Fruit fly (Drosophila melanogaster): ENCODE measurements around the gene CG42359.

Gene CG42359

DNA sequence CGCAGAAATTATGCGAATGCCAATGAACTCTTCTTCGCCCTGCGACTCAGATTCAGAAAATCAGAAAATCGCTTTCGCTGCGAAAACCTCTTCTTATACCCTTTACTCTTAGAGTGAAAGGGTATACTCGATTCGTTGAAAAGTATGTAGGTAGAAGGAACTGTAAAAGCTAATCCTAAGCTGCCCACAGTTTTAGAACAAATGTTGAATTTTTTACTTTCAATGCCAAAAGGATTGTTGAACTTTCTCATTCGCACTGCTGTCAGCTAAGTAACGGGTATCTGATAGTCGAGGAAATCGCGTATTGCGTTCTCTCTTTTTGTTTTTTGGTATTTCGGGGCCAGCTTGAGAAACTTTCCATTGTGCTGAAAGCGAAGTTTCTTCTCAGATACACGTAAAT lies 48.3 kb downstream of the CG42359 start (continued):
- TF ChIP-seq pros (GFP tag; optimal IDR thresholded peaks at IDR 0.05) = no peak
- TF ChIP-seq CG34422 (GFP tag; IDR thresholded peaks at IDR 0.05) = no peak
- peak; percentile 76 for TF ChIP-seq CG1603 (tag; optimal IDR thresholded peaks at IDR 0.05)
- TF ChIP-seq caup (GFP tag; optimal IDR thresholded peaks at IDR 0.05; ENCODE audit: severe bottlenecking) = no peak
- TF ChIP-seq ash1 (GFP tag; optimal IDR thresholded peaks at IDR 0.05) = no peak
- no peak for TF ChIP-seq Nf-YC (tag; optimal IDR thresholded peaks at IDR 0.05)
- peak; percentile 10 for TF ChIP-seq CG10267 (tag; optimal IDR thresholded peaks at IDR 0.05)
- TF ChIP-seq ato (GFP tag; IDR thresholded peaks at IDR 0.05; ENCODE audit: partially characterized antibody) = peak; percentile 31; the same call in 1 of the 2 replicates
- TF ChIP-seq az2 (GFP tag; optimal IDR thresholded peaks at IDR 0.05) = peak; percentile 58
- peak; percentile 27 for TF ChIP-seq CG10654 (GFP tag; optimal IDR thresholded peaks at IDR 0.05)
- no peak for TF ChIP-seq Deaf1 (tag; optimal IDR thresholded peaks at IDR 0.05)
- no peak for TF ChIP-seq CG7987 (GFP tag; optimal IDR thresholded peaks at IDR 0.05)
- TF ChIP-seq CG4424 (GFP tag; optimal IDR thresholded peaks at IDR 0.05) = peak; percentile 11
- no peak for TF ChIP-seq chinmo (GFP tag; IDR thresholded peaks at IDR 0.05; ENCODE audit: partially characterized antibody)
- TF ChIP-seq CG6175 (GFP tag; IDR thresholded peaks at IDR 0.05) = no peak
- TF ChIP-seq CG13296 (GFP tag; optimal IDR thresholded peaks at IDR 0.05) = no peak
- no peak for TF ChIP-seq CG2116 (GFP tag; optimal IDR thresholded peaks at IDR 0.05)
- TF ChIP-seq bbx (GFP tag; IDR thresholded peaks at IDR 0.05; ENCODE audit: partially characterized antibody) = no peak
- TF ChIP-seq toy (GFP tag; IDR thresholded peaks at IDR 0.05) = no peak
- no peak for TF ChIP-seq NK7.1 (GFP tag; optimal IDR thresholded peaks at IDR 0.05)
- no peak for TF ChIP-seq kni (GFP tag; optimal IDR thresholded peaks at IDR 0.05)
- peak; percentile 35 for TF ChIP-seq oc (tag; optimal IDR thresholded peaks at IDR 0.05)
- TF ChIP-seq Lhr (GFP tag; optimal IDR thresholded peaks at IDR 0.05) = no peak
- TF ChIP-seq CG7357 (GFP tag; IDR thresholded peaks at IDR 0.05) = no peak
- no peak for TF ChIP-seq amos (GFP tag; IDR thresholded peaks at IDR 0.05; ENCODE audit: partially characterized antibody)
- TF ChIP-seq lmd (GFP tag; IDR thresholded peaks at IDR 0.05) = no peak; the same call in 1 of the 2 replicates
- peak; percentile 66 for TF ChIP-seq HLH4C (GFP tag; IDR thresholded peaks at IDR 0.05; ENCODE audit: partially characterized antibody)
- no peak for TF ChIP-seq CG6654 (GFP tag; optimal IDR thresholded peaks at IDR 0.05)
- no peak for TF ChIP-seq al (GFP tag; IDR thresholded peaks at IDR 0.05)
- TF ChIP-seq Taf1 (GFP tag; IDR thresholded peaks at IDR 0.05) = no peak
- no peak for TF ChIP-seq CG42726 (GFP tag; IDR thresholded peaks at IDR 0.05; ENCODE audit: partially characterized antibody)
- no peak for TF ChIP-seq H15 (GFP tag; IDR thresholded peaks at IDR 0.05)
- no peak for TF ChIP-seq disco-r (GFP tag; optimal IDR thresholded peaks at IDR 0.05)
- TF ChIP-seq CG14441 (GFP tag; IDR thresholded peaks at IDR 0.05) = peak; percentile 49; the same call in 1 of the 2 replicates
- no peak for TF ChIP-seq corto (GFP tag; optimal IDR thresholded peaks at IDR 0.05)
- TF ChIP-seq ewg (GFP tag; optimal IDR thresholded peaks at IDR 0.05) = peak; percentile 11
- TF ChIP-seq fd64A (GFP tag; optimal IDR thresholded peaks at IDR 0.05) = peak; percentile 22
- no peak for TF ChIP-seq onecut (GFP tag; IDR thresholded peaks at IDR 0.05)
- no peak for TF ChIP-seq Chrac-16 (GFP tag; optimal IDR thresholded peaks at IDR 0.05)
- 0 out of 2 replicates have a peak, but pooled peaks have one; percentile 32 for TF ChIP-seq CG31441 (GFP tag; IDR thresholded peaks at IDR 0.05)
- TF ChIP-seq pita (GFP tag; optimal IDR thresholded peaks at IDR 0.05) = no peak
- no peak for TF ChIP-seq CG31224 (GFP tag; IDR thresholded peaks at IDR 0.05)
- peak; percentile 74 for TF ChIP-seq Sox102F (GFP tag; optimal IDR thresholded peaks at IDR 0.05)
- peak; percentile 19 for TF ChIP-seq CG15269 (tag; optimal IDR thresholded peaks at IDR 0.05)
- TF ChIP-seq CG10366 (GFP tag; IDR thresholded peaks at IDR 0.05) = no peak
- TF ChIP-seq CoRest (tag; optimal IDR thresholded peaks at IDR 0.05) = peak; percentile 12
- no peak for TF ChIP-seq MESR4 (GFP tag; optimal IDR thresholded peaks at IDR 0.05)
- TF ChIP-seq gsb-n (tag; optimal IDR thresholded peaks at IDR 0.05) = peak; percentile 14
- peak; percentile 25 for TF ChIP-seq CG9609 (GFP tag; optimal IDR thresholded peaks at IDR 0.05)
- TF ChIP-seq Awh (GFP tag; IDR thresholded peaks at IDR 0.05) = no peak
